Worm (Caenorhabditis elegans) whole organism, midembryonic: ENCODE data around the gene F44E7.4.

ENCODE experiments used
- flt-1 ChIP-seq: fragments of 200-800 bp; sonication (Bioruptor generic); IDR thresholded peaks from 2 replicates; pipeline ENCODE4 v1.3.6; 2022; ENCODE audit warnings: missing genetic modification characterization, missing compliant biosample characterization
- klf-2 ChIP-seq: fragments of 200-800 bp; sonication (Bioruptor generic); conservative IDR thresholded peaks from 2 replicates; pipeline ENCODE4 v1.3.6; 2022; ENCODE audit warnings: missing genetic modification reagents, missing genetic modification characterization, missing compliant biosample characterization
- ref-1 ChIP-seq: fragments of 200-800 bp; sonication (Bioruptor generic); conservative IDR thresholded peaks from 2 replicates; pipeline ENCODE4 v1.3.6; 2022; ENCODE audit warnings: missing genetic modification reagents, missing genetic modification characterization, missing compliant biosample characterization
- tab-1 ChIP-seq: fragments of 200-800 bp; sonication (Bioruptor generic); IDR thresholded peaks from 2 replicates; pipeline ENCODE4 v1.3.6; 2022; ENCODE audit warnings: missing genetic modification characterization, missing compliant biosample characterization
- ztf-23 ChIP-seq: fragments of 200-800 bp; sonication (Bioruptor generic); IDR thresholded peaks from 2 replicates; pipeline ENCODE4 v1.3.6; 2022; ENCODE audit warnings: missing genetic modification reagents, missing genetic modification characterization, missing compliant biosample characterization
- ztf-29 ChIP-seq: fragments of 200-800 bp; sonication (Bioruptor generic); IDR thresholded peaks from 2 replicates; pipeline ENCODE4 v1.3.6; 2022; ENCODE audit warnings: missing genetic modification reagents, missing genetic modification characterization, missing compliant biosample characterization

ce11 chrV:5763787-5764186 lies 13.0 kb downstream of the F44E7.4 start, which contains the start of gene pgph-3:
- no peak for TF ChIP-seq tab-1 (GFP tag; lab: Robert Waterston, UW)
- TF ChIP-seq ref-1 = no peak
- no peak for TF ChIP-seq ztf-29 (GFP tag; lab: Robert Waterston, UW)
- TF ChIP-seq klf-2 (GFP tag; lab: Robert Waterston, UW) = no peak
- TF ChIP-seq flt-1 (GFP tag; lab: Robert Waterston, UW) = no peak
- no peak for TF ChIP-seq ztf-23 (GFP tag; lab: Robert Waterston, UW)
